Worm (Caenorhabditis elegans) whole organism, L3 larva: Measurements from ENCODE around the gene nol-9.
A peak's percentile ranks its signal among the peaks of the same experiment; 100 is the strongest.

ENCODE experiments used
- R02D3.7 ChIP-seq: fragments of 150-350 bp; optimal IDR thresholded peaks from 2 replicates; lab custom pipeline; 2014; ENCODE audit warnings: missing biosample characterization, missing genetic modification characterization
- aly-2 ChIP-seq: fragments of 150-350 bp; optimal IDR thresholded peaks from 2 replicates; lab custom pipeline; 2014; ENCODE audit warnings: missing biosample characterization, missing genetic modification characterization
- ama-1 ChIP-seq: fragments of 150-350 bp; optimal IDR thresholded peaks from 2 replicates; lab custom pipeline; 2018
- ceh-28 ChIP-seq: fragments of 150-350 bp; optimal IDR thresholded peaks from 2 replicates; lab custom pipeline; 2014; ENCODE audit warnings: missing biosample characterization, missing genetic modification reagents, missing genetic modification characterization
- ceh-9 ChIP-seq: sonication (generic microtip); optimal IDR thresholded peaks from 2 replicates; lab custom pipeline; 2018; ENCODE audit warnings: missing biosample characterization, missing genetic modification characterization
- egl-27 ChIP-seq: sonication (generic microtip); optimal IDR thresholded peaks from 4 replicates; lab custom pipeline; 2017; ENCODE audit warnings: missing biosample characterization, missing genetic modification reagents, missing genetic modification characterization
- egl-5 ChIP-seq: fragments of 150-350 bp; optimal IDR thresholded peaks from 2 replicates; lab custom pipeline; 2017; ENCODE audit warnings: missing biosample characterization, missing genetic modification reagents, missing genetic modification characterization, inconsistent platforms
- elt-1 ChIP-seq: fragments of 150-350 bp; optimal IDR thresholded peaks from 2 replicates; lab custom pipeline; 2014; ENCODE audit warnings: missing biosample characterization, missing genetic modification characterization
- elt-2 ChIP-seq: sonication (generic microtip); optimal IDR thresholded peaks from 2 replicates; lab custom pipeline; 2016; ENCODE audit warnings: missing genetic modification reagents, mild to moderate bottlenecking, missing genetic modification characterization, missing compliant biosample characterization
- elt-3 ChIP-seq, 3 experiments: fragments of 150-350 bp in 1 of 3; sonication (generic microtip) in 2 of 3; optimal IDR thresholded peaks; 2 replicates in 2 of 3; 4 replicates in 1 of 3; lab custom pipeline; 2014 to 2017; ENCODE audit warnings: missing biosample characterization in 3 of 3, missing genetic modification characterization in 3 of 3
- eor-1 ChIP-seq, 2 experiments: fragments of 150-350 bp; optimal IDR thresholded peaks; 2 replicates each; lab custom pipeline; 2014 to 2018; ENCODE audit warnings: missing biosample characterization in 2 of 2, missing genetic modification characterization in 2 of 2
- fos-1 ChIP-seq: fragments of 150-350 bp; optimal IDR thresholded peaks from 2 replicates; lab custom pipeline; 2014; ENCODE audit warnings: missing biosample characterization, missing genetic modification characterization
- hmg-11 ChIP-seq: sonication (generic microtip); optimal IDR thresholded peaks from 2 replicates; lab custom pipeline; 2016; ENCODE audit warnings: missing genetic modification characterization, missing compliant biosample characterization
- jun-1 ChIP-seq: fragments of 150-350 bp; optimal IDR thresholded peaks from 2 replicates; lab custom pipeline; 2014; ENCODE audit warnings: missing biosample characterization, missing genetic modification reagents, missing genetic modification characterization
- lin-15B ChIP-seq: fragments of 150-350 bp; optimal IDR thresholded peaks from 2 replicates; lab custom pipeline; 2014; ENCODE audit warnings: missing biosample characterization, missing genetic modification characterization
- lin-39 ChIP-seq: fragments of 150-350 bp; optimal IDR thresholded peaks from 2 replicates; lab custom pipeline; 2018; ENCODE audit warnings: missing biosample characterization, missing genetic modification reagents, missing genetic modification characterization
- lsy-12 ChIP-seq: sonication (generic microtip); optimal IDR thresholded peaks from 2 replicates; lab custom pipeline; 2016; ENCODE audit warnings: mild to moderate bottlenecking, missing genetic modification characterization, missing compliant biosample characterization
- mdl-1 ChIP-seq: fragments of 150-350 bp; optimal IDR thresholded peaks from 2 replicates; lab custom pipeline; 2014; ENCODE audit warnings: missing biosample characterization, missing genetic modification characterization
- nhr-12 ChIP-seq: fragments of 150-350 bp; optimal IDR thresholded peaks from 2 replicates; lab custom pipeline; 2014; ENCODE audit warnings: missing biosample characterization, missing genetic modification characterization
- nhr-23 ChIP-seq: fragments of 150-350 bp; optimal IDR thresholded peaks from 2 replicates; lab custom pipeline; 2014; ENCODE audit warnings: missing biosample characterization, missing genetic modification reagents, missing genetic modification characterization
- nhr-237 ChIP-seq: fragments of 150-350 bp; optimal IDR thresholded peaks from 2 replicates; lab custom pipeline; 2014; ENCODE audit warnings: missing biosample characterization, missing genetic modification characterization
- nhr-25 ChIP-seq: sonication (generic microtip); optimal IDR thresholded peaks from 2 replicates; lab custom pipeline; 2017; ENCODE audit warnings: missing biosample characterization, missing genetic modification characterization
- nhr-28 ChIP-seq: fragments of 150-350 bp; optimal IDR thresholded peaks from 2 replicates; lab custom pipeline; 2014; ENCODE audit warnings: missing biosample characterization, missing genetic modification characterization
- nhr-76 ChIP-seq: fragments of 150-350 bp; sonication (generic microtip); optimal IDR thresholded peaks from 5 replicates; lab custom pipeline; 2014; ENCODE audit warnings: missing biosample characterization, missing genetic modification characterization
- nhr-77 ChIP-seq: fragments of 150-350 bp; optimal IDR thresholded peaks from 2 replicates; lab custom pipeline; 2014; ENCODE audit warnings: missing biosample characterization, missing genetic modification characterization
- pqm-1 ChIP-seq: fragments of 150-350 bp; optimal IDR thresholded peaks from 2 replicates; lab custom pipeline; 2017; ENCODE audit warnings: missing biosample characterization, missing genetic modification characterization, inconsistent platforms
- sea-2 ChIP-seq: fragments of 150-350 bp; sonication (generic microtip); optimal IDR thresholded peaks from 4 replicates; lab custom pipeline; 2014; ENCODE audit warnings: missing biosample characterization, missing genetic modification reagents, missing genetic modification characterization
- skn-1 ChIP-seq: fragments of 150-350 bp; optimal IDR thresholded peaks from 2 replicates; lab custom pipeline; 2014; ENCODE audit warnings: missing biosample characterization, missing genetic modification characterization
- unc-39 ChIP-seq: sonication (generic microtip); optimal IDR thresholded peaks from 4 replicates; lab custom pipeline; 2017; ENCODE audit warnings: missing biosample characterization, missing genetic modification characterization
- unc-62 ChIP-seq: fragments of 150-350 bp; sonication (generic microtip); optimal IDR thresholded peaks from 4 replicates; lab custom pipeline; 2014; ENCODE audit warnings: missing biosample characterization, missing genetic modification reagents, missing genetic modification characterization
- zag-1 ChIP-seq: fragments of 150-350 bp; optimal IDR thresholded peaks from 2 replicates; lab custom pipeline; 2014; ENCODE audit warnings: missing biosample characterization, missing genetic modification characterization
- ztf-11 ChIP-seq: fragments of 150-350 bp; optimal IDR thresholded peaks from 2 replicates; lab custom pipeline; 2014; ENCODE audit warnings: missing biosample characterization, missing genetic modification characterization

nol-9 gene

DNA sequence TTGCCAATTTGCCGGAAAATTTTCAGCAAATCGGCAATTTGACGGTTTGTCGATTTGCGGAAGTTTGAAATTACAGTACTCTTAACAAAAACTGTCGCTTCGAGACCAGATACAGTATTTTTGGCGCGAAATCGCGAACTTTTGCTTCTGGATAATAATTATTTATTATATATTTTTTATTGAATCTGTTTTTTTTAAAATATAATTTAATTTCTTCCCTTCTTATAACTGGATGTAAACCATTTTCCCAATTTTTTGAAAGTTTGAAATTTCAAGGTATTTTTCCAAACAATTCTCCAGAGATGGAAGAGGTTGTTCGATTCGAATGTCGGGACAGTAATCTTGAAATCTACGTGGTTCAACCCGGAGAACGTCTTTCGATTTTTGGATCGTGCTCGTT lies at the start of gene nol-9:
Gene nol-9 (plus strand): TSS at position 301 of the 400 bp plus-strand sequence.
- TF ChIP-seq elt-2 (tag; lab: Kevin White, UChicago) (no peak), fos-1 (no peak), ceh-28 (tag; lab: Kevin White, UChicago) (no peak), pqm-1 (tag; lab: Kevin White, UChicago) (no peak)
- TF ChIP-seq, all 47 proteins: peak for 0

DNA sequence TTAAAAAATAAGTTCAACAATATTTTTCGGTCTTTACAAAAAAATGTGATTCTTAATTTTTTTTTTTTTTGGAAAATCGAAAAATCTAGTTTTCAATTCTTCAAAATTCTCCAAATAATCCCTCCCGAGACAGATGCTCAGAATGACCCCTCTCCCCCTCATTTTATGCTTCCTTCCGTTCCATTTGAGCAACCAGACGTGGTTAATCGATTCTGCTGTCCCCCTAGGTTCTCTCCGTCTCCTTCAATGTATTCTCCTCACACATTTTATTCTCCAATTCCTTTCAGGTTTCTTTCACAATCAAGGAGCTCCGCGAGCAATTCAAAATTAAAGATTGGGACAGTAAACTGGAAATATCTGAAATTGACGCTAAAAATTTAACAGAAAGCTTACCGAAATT lies 47.4 kb upstream of the nol-9 start:
- TF ChIP-seq ceh-9 (tag; lab: Kevin White, UChicago) (no peak), egl-5 (no peak), ama-1 (lab: Kevin White, UChicago) (no peak), nhr-28 (tag; lab: Kevin White, UChicago) (no peak), sea-2 (GFP tag; lab: Kevin White, UChicago) (no peak), lin-15B (tag; lab: Kevin White, UChicago) (no peak), nhr-12 (tag; lab: Kevin White, UChicago) (no peak), lin-39 (tag; lab: Kevin White, UChicago) (peak; percentile 10), nhr-237 (tag; lab: Kevin White, UChicago) (no peak), hmg-11 (peak; percentile 36), aly-2 (tag; lab: Kevin White, UChicago) (no peak), unc-39 (tag; lab: Kevin White, UChicago) (no peak)

DNA sequence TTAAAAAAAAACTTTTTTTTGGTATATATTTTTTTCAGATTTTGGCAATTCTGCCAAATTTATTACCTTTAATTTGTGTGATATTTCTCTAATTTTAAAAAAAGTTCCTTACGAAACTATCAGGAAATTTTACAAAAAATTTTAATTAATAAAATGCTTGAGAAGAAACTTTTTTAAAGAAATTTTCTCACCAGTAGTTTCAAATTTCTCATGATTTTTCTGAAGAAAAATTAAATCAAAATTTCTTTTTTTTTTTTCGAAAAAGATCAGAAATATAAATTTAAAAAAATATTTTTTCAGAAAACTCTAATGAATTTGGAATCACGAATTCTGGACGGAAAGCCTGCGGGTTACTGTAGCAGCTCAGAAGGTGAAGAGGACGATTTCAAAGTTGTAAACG lies 44.6 kb upstream of the nol-9 start, which contains the start of gene mau-8:
Gene mau-8 (plus strand): TSS at position 301 of the 400 bp plus-strand sequence.
- no peak for TF ChIP-seq lin-39 (tag; lab: Kevin White, UChicago)
- no peak for TF ChIP-seq lin-15B (tag; lab: Kevin White, UChicago)
- no peak for TF ChIP-seq nhr-77 (tag; lab: Kevin White, UChicago)
- TF ChIP-seq nhr-23 (tag; lab: Kevin White, UChicago): no peak
- TF ChIP-seq nhr-12 (tag; lab: Kevin White, UChicago): no peak
- TF ChIP-seq eor-1 (tag; optimal IDR thresholded peaks at IDR 0.05; lab: Kevin White, UChicago): no peak
- no peak for TF ChIP-seq ztf-11
- no peak for TF ChIP-seq nhr-25 (tag; lab: Kevin White, UChicago)
- TF ChIP-seq unc-62: no peak
- no peak for TF ChIP-seq R02D3.7
- TF ChIP-seq lsy-12 (tag; lab: Kevin White, UChicago): no peak
- TF ChIP-seq egl-27 (tag; lab: Kevin White, UChicago): no peak
- TF ChIP-seq jun-1: no peak
- TF ChIP-seq skn-1 (tag; lab: Kevin White, UChicago): no peak
- no peak for TF ChIP-seq nhr-28 (tag; lab: Kevin White, UChicago)
- no peak for TF ChIP-seq mdl-1

DNA sequence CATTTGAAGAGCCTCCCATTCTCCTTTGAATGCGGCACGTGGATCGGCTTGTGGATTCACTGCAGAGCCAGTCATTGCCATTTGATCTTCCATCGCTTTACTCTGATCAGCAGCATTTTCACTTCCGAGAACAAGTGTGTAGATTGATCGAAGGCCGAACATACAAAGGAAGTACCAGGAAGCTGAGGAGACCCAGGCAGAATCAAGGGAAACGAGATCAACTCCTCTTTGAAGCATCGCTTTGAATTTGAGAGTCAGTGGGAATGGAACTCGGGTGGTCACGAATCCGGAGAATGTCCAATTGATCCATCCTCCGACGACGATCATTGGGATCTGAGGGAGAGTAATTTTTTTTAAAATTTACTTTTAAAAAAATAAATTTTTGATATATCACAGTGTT lies 41.8 kb upstream of the nol-9 start:
- no peak for TF ChIP-seq nhr-12 (tag; lab: Kevin White, UChicago)
- TF ChIP-seq nhr-237 (tag; lab: Kevin White, UChicago): no peak
- TF ChIP-seq ceh-28 (tag; lab: Kevin White, UChicago): no peak
- no peak for TF ChIP-seq lsy-12 (tag; lab: Kevin White, UChicago)
- TF ChIP-seq jun-1: no peak
- no peak for TF ChIP-seq R02D3.7
- TF ChIP-seq nhr-23 (tag; lab: Kevin White, UChicago): no peak
- TF ChIP-seq unc-39 (tag; lab: Kevin White, UChicago): no peak
- TF ChIP-seq elt-1 (tag; lab: Kevin White, UChicago): no peak
- TF ChIP-seq nhr-25 (tag; lab: Kevin White, UChicago): no peak
- no peak for TF ChIP-seq elt-3 (tag; optimal IDR thresholded peaks at IDR 0.05; lab: Kevin White, UChicago)
- no peak for TF ChIP-seq egl-5
- TF ChIP-seq zag-1 (tag; lab: Kevin White, UChicago): no peak

DNA sequence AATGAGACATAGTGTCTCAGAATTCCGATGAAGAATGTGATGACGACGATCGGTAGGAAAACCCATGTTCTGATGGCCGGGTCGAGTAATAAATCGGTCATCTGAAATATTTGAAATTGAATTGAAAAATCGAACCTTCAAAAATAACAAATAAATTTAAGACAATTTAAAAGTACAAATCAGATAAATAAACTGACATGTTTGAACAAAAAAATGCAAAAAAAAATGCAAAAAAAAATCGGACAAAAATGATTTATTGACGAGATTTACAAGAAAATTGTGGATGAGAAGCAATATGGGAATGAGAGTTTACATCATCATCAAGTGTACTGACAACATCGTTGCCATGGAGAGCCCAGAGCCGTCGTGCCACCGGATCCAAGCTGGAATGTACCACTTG lies 40.5 kb upstream of the nol-9 start, which contains the start of gene emc-3:
Gene emc-3 (minus strand): TSS at position 101 of the 400 bp plus-strand sequence.
- no peak for TF ChIP-seq nhr-76 (tag; lab: Kevin White, UChicago)
